Worm (Caenorhabditis elegans) whole organism, late embryonic: ENCODE measurements around the gene lat-1.

Experiments
- ama-1 ChIP-seq: fragments of 150-350 bp; optimal IDR thresholded peaks from 2 replicates; lab custom pipeline; 2014
- elt-2 ChIP-seq: sonication (generic microtip); optimal IDR thresholded peaks from 2 replicates; lab custom pipeline; 2016; ENCODE audit warnings: missing genetic modification reagents, missing genetic modification characterization, missing compliant biosample characterization
- nhr-11 ChIP-seq: fragments of 150-350 bp; optimal IDR thresholded peaks from 2 replicates; lab custom pipeline; 2014; ENCODE audit warnings: missing biosample characterization, missing genetic modification characterization
- odd-2 ChIP-seq: sonication (generic microtip); optimal IDR thresholded peaks from 2 replicates; lab custom pipeline; 2017; ENCODE audit warnings: antibody characterized with exemption, mild to moderate bottlenecking, missing genetic modification characterization, missing compliant biosample characterization
- pat-9 ChIP-seq: fragments of 200-800 bp; sonication (Bioruptor generic); optimal IDR thresholded peaks from 2 replicates; lab custom pipeline; 2018; ENCODE audit warnings: mild to moderate bottlenecking, missing genetic modification characterization, moderate library complexity, missing compliant biosample characterization

ce11 chrII:8948640-8949039 is 52.0 kb downstream of the lat-1 start:
- TF ChIP-seq nhr-11 (tag; lab: Kevin White, UChicago) (no peak), elt-2 (tag; lab: Kevin White, UChicago) (no peak), pat-9 (tag; lab: Kevin White, UChicago) (no peak), ama-1 (lab: Kevin White, UChicago) (no peak), odd-2 (no peak)
